Fruit fly (Drosophila melanogaster): ENCODE measurements around the gene Pus10.

Gene Pus10

dm6 chr2L:160581-161452, 5.7 kb upstream of the Pus10 start (continued):
- no peak for TF ChIP-seq Bteb2 (GFP tag; optimal IDR thresholded peaks at IDR 0.05)
- peak; percentile 10 for TF ChIP-seq jumu (GFP tag; optimal IDR thresholded peaks at IDR 0.05)
- no peak for TF ChIP-seq pnt (GFP tag; optimal IDR thresholded peaks at IDR 0.05)
- TF ChIP-seq CG10959 (GFP tag; IDR thresholded peaks at IDR 0.05) = no peak
- no peak for TF ChIP-seq Poxn (GFP tag; IDR thresholded peaks at IDR 0.05)
- no peak for TF ChIP-seq CG6683 (GFP tag; optimal IDR thresholded peaks at IDR 0.05)
- no peak for TF ChIP-seq lov (optimal IDR thresholded peaks at IDR 0.05)
- no peak for TF ChIP-seq lov (GFP tag; IDR thresholded peaks at IDR 0.05)
- no peak for TF ChIP-seq Hr39 (optimal IDR thresholded peaks at IDR 0.05)
- peak; percentile 12 for TF ChIP-seq CG7839 (tag; optimal IDR thresholded peaks at IDR 0.05)
- TF ChIP-seq CG14667 (GFP tag; IDR thresholded peaks at IDR 0.05) = no peak
- TF ChIP-seq cg (GFP tag; optimal IDR thresholded peaks at IDR 0.05) = peak; percentile 91
- TF ChIP-seq Chrac-16 (GFP tag; optimal IDR thresholded peaks at IDR 0.05) = no peak
- TF ChIP-seq CG7987 (GFP tag; optimal IDR thresholded peaks at IDR 0.05) = peak; percentile 10
- peak; percentile 48 for TF ChIP-seq caup (GFP tag; optimal IDR thresholded peaks at IDR 0.05; ENCODE audit: severe bottlenecking)
- TF ChIP-seq toy (GFP tag; IDR thresholded peaks at IDR 0.05) = no peak
- TF ChIP-seq klu (GFP tag; IDR thresholded peaks at IDR 0.05) = no peak
- TF ChIP-seq CG2120 (GFP tag; optimal IDR thresholded peaks at IDR 0.05) = peak; percentile 22
- no peak for TF ChIP-seq CG9876 (GFP tag; optimal IDR thresholded peaks at IDR 0.05)
- no peak for TF ChIP-seq tna (GFP tag; IDR thresholded peaks at IDR 0.05; ENCODE audit: partially characterized antibody)
- TF ChIP-seq CG7786 (GFP tag; optimal IDR thresholded peaks at IDR 0.05) = no peak
- TF ChIP-seq CG17186 (GFP tag; optimal IDR thresholded peaks at IDR 0.05) = no peak
- no peak for TF ChIP-seq E2f2 (GFP tag; IDR thresholded peaks at IDR 0.05)
- TF ChIP-seq cas (GFP tag; IDR thresholded peaks at IDR 0.05) = no peak
- peak; percentile 92 for TF ChIP-seq CG1832 (GFP tag; optimal IDR thresholded peaks at IDR 0.05)
- no peak for TF ChIP-seq danr (GFP tag; IDR thresholded peaks at IDR 0.05)
- TF ChIP-seq Dref (GFP tag; IDR thresholded peaks at IDR 0.05) = no peak
- TF ChIP-seq dati (GFP tag; IDR thresholded peaks at IDR 0.05) = no peak
- no peak for TF ChIP-seq mld (GFP tag; IDR thresholded peaks at IDR 0.05; ENCODE audit: partially characterized antibody)
- no peak for TF ChIP-seq tll (GFP tag; optimal IDR thresholded peaks at IDR 0.05)
- TF ChIP-seq sim (GFP tag; IDR thresholded peaks at IDR 0.05) = no peak
- TF ChIP-seq CG6765 (GFP tag; optimal IDR thresholded peaks at IDR 0.05) = peak; percentile 15
- TF ChIP-seq usp (GFP tag; optimal IDR thresholded peaks at IDR 0.05) = no peak
- TF ChIP-seq CG4854 (GFP tag; optimal IDR thresholded peaks at IDR 0.05) = no peak
- TF ChIP-seq TFAM (GFP tag; optimal IDR thresholded peaks at IDR 0.05) = no peak
- TF ChIP-seq pfk (GFP tag; optimal IDR thresholded peaks at IDR 0.05) = peak; percentile 51
- TF ChIP-seq CG12391 (tag; optimal IDR thresholded peaks at IDR 0.05) = peak; percentile 36
- TF ChIP-seq h (optimal IDR thresholded peaks at IDR 0.05) = no peak
- no peak for TF ChIP-seq Taf1 (GFP tag; IDR thresholded peaks at IDR 0.05)
- TF ChIP-seq mirr (GFP tag; optimal IDR thresholded peaks at IDR 0.05) = peak; percentile 86
- TF ChIP-seq tgo (GFP tag; IDR thresholded peaks at IDR 0.05) = no peak
- TF ChIP-seq gro (GFP tag; optimal IDR thresholded peaks at IDR 0.05) = peak; percentile 88
- TF ChIP-seq HLH4C (GFP tag; IDR thresholded peaks at IDR 0.05; ENCODE audit: partially characterized antibody) = no peak
- TF ChIP-seq Rfx (GFP tag; IDR thresholded peaks at IDR 0.05) = no peak
- no peak for TF ChIP-seq salm (tag; optimal IDR thresholded peaks at IDR 0.05)
- TF ChIP-seq CG12769 (tag; optimal IDR thresholded peaks at IDR 0.05) = peak; percentile 89
- TF ChIP-seq ewg (GFP tag; optimal IDR thresholded peaks at IDR 0.05) = peak; percentile 96
- peak; percentile 49 for TF ChIP-seq Fer1 (GFP tag; optimal IDR thresholded peaks at IDR 0.05)
- TF ChIP-seq CG3163 (GFP tag; optimal IDR thresholded peaks at IDR 0.05) = peak; percentile 12
- peak in 1 of 2 experiments; percentile 27 for TF ChIP-seq insv (GFP tag; optimal IDR thresholded peaks at IDR 0.05)
- no peak for TF ChIP-seq wor (GFP tag; IDR thresholded peaks at IDR 0.05)

Measured in whole organism, embryonic.